Fruit fly (Drosophila melanogaster) whole organism, wandering third instar larva: ENCODE data around the gene CG2926.

Experiments used
- CG32264 ChIP-seq: fragments of 200-800 bp; sonication (Bioruptor generic); optimal IDR thresholded peaks from 2 replicates; lab custom pipeline; 2016; ENCODE audit warnings: missing biosample characterization, missing genetic modification characterization
- CG9705 ChIP-seq: fragments of 200-800 bp; sonication (Bioruptor generic); optimal IDR thresholded peaks from 2 replicates; lab custom pipeline; 2018; ENCODE audit warnings: missing biosample characterization, mild to moderate bottlenecking, missing genetic modification characterization
- CrebA ChIP-seq: fragments of 200-800 bp; sonication (Bioruptor generic); optimal IDR thresholded peaks from 2 replicates; lab custom pipeline; 2016; ENCODE audit warnings: missing biosample characterization, mild to moderate bottlenecking, missing genetic modification characterization, borderline replicate concordance
- Dfd ChIP-seq: fragments of >200 bp; optimal IDR thresholded peaks from 2 replicates; lab custom pipeline; 2017; ENCODE audit warnings: missing biosample characterization, missing genetic modification characterization
- Dif ChIP-seq: fragments of 200-275, 200-300 bp; sonication (Bioruptor generic); optimal IDR thresholded peaks from 2 replicates; lab custom pipeline; 2018; ENCODE audit warnings: missing biosample characterization, missing genetic modification characterization; ENCODE audit not compliant: partially characterized antibody
- GATAd ChIP-seq: sonication (Bioruptor generic); optimal IDR thresholded peaks from 2 replicates; lab custom pipeline; 2016; ENCODE audit warnings: missing biosample characterization, missing genetic modification characterization
- HLH106 ChIP-seq: fragments of 200-800 bp; optimal IDR thresholded peaks from 3 replicates; lab custom pipeline; 2019; ENCODE audit warnings: missing biosample characterization, mild to moderate bottlenecking, missing genetic modification characterization, moderate library complexity
- Hnf4 ChIP-seq: fragments of 200-800 bp; sonication (Bioruptor generic); optimal IDR thresholded peaks from 2 replicates; lab custom pipeline; 2016; ENCODE audit warnings: missing biosample characterization, mild to moderate bottlenecking, missing genetic modification characterization
- Hr83 ChIP-seq: fragments of 200-300 bp; sonication (Bioruptor generic); optimal IDR thresholded peaks from 2 replicates; lab custom pipeline; 2016; ENCODE audit warnings: missing biosample characterization, mild to moderate bottlenecking, missing genetic modification characterization, moderate library complexity; ENCODE audit not compliant: poor library complexity, severe bottlenecking
- Jra ChIP-seq: sonication (Bioruptor generic); optimal IDR thresholded peaks from 2 replicates; lab custom pipeline; 2016; ENCODE audit warnings: missing biosample characterization, missing genetic modification characterization
- Mio ChIP-seq: sonication (Bioruptor generic); optimal IDR thresholded peaks from 2 replicates; lab custom pipeline; 2016; ENCODE audit warnings: missing biosample characterization, missing genetic modification characterization
- Myc ChIP-seq: fragments of >200 bp; optimal IDR thresholded peaks from 2 replicates; lab custom pipeline; 2017
- N ChIP-seq: fragments of >200 bp; optimal IDR thresholded peaks from 2 replicates; lab custom pipeline; 2018; ENCODE audit warnings: missing biosample characterization, missing external identifiers, missing genetic modification characterization
- OdsH ChIP-seq: fragments of 200-800 bp; sonication (Bioruptor generic); optimal IDR thresholded peaks from 2 replicates; lab custom pipeline; 2016; ENCODE audit warnings: missing biosample characterization, mild to moderate bottlenecking, missing genetic modification characterization
- Rel ChIP-seq, 2 experiments: fragments of 200-800 bp; sonication (Bioruptor generic) in 1 of 2; optimal IDR thresholded peaks; 2 replicates in 1 of 2; 3 replicates in 1 of 2; lab custom pipeline; 2016 to 2019; ENCODE audit warnings: mild to moderate bottlenecking in 2 of 2, missing biosample characterization in 2 of 2, missing genetic modification characterization in 2 of 2, moderate library complexity in 1 of 2
- Sp1 ChIP-seq: fragments of 200-800 bp; sonication (Bioruptor generic); optimal IDR thresholded peaks from 3 replicates; lab custom pipeline; 2019; ENCODE audit warnings: missing biosample characterization, mild to moderate bottlenecking, missing genetic modification characterization, moderate library complexity
- Vsx2 ChIP-seq: fragments of 200-300, 225-300 bp; sonication (Bioruptor generic); optimal IDR thresholded peaks from 2 replicates; lab custom pipeline; 2018; ENCODE audit warnings: missing biosample characterization, missing genetic modification characterization; ENCODE audit not compliant: partially characterized antibody
- br ChIP-seq: fragments of 200-800 bp; sonication (Bioruptor generic); optimal IDR thresholded peaks from 2 replicates; lab custom pipeline; 2016; ENCODE audit warnings: missing biosample characterization, missing genetic modification characterization
- brk ChIP-seq: fragments of 200-800 bp; sonication (Bioruptor generic); optimal IDR thresholded peaks from 2 replicates; lab custom pipeline; 2016; ENCODE audit warnings: missing biosample characterization, mild to moderate bottlenecking, missing genetic modification characterization
- dl ChIP-seq, 2 experiments: fragments of 175-275, 200-275 bp in 1 of 2; fragments of 200-275 bp in 1 of 2; sonication (Bioruptor generic); optimal IDR thresholded peaks; lab custom pipeline; 2018; ENCODE audit warnings: mild to moderate bottlenecking in 2 of 2, missing biosample characterization in 2 of 2, missing genetic modification characterization in 2 of 2, moderate library complexity in 2 of 2; ENCODE audit not compliant: partially characterized antibody in 2 of 2, insufficient read depth in 1 of 2
- dmrt93B ChIP-seq: fragments of 200-800 bp; sonication (Bioruptor generic); optimal IDR thresholded peaks from 2 replicates; lab custom pipeline; 2018; ENCODE audit warnings: missing biosample characterization, mild to moderate bottlenecking, missing genetic modification characterization
- dsf ChIP-seq: sonication (Bioruptor generic); optimal IDR thresholded peaks from 2 replicates; lab custom pipeline; 2016; ENCODE audit warnings: missing biosample characterization, missing genetic modification characterization, borderline replicate concordance
- ey ChIP-seq: fragments of 200-800 bp; sonication (Bioruptor generic); optimal IDR thresholded peaks from 2 replicates; lab custom pipeline; 2016; ENCODE audit warnings: missing biosample characterization, missing genetic modification characterization
- foxo ChIP-seq, 2 experiments: fragments of 200-800 bp; sonication (Bioruptor generic); optimal IDR thresholded peaks; 2 replicates in 1 of 2; 3 replicates in 1 of 2; lab custom pipeline; 2016 to 2017; ENCODE audit warnings: missing biosample characterization in 2 of 2, missing genetic modification characterization in 2 of 2
- fru ChIP-seq: fragments of 200-800 bp; sonication (Bioruptor generic); optimal IDR thresholded peaks from 3 replicates; lab custom pipeline; 2016; ENCODE audit warnings: missing biosample characterization, mild to moderate bottlenecking, missing genetic modification characterization
- h ChIP-seq: fragments of 200-800 bp; sonication (Bioruptor generic); optimal IDR thresholded peaks from 3 replicates; lab custom pipeline; 2016; ENCODE audit warnings: missing biosample characterization, mild to moderate bottlenecking, missing genetic modification characterization
- pan ChIP-seq: fragments of >200 bp; optimal IDR thresholded peaks from 2 replicates; lab custom pipeline; 2017
- psq ChIP-seq: fragments of 200-800 bp; sonication (Bioruptor generic); optimal IDR thresholded peaks from 3 replicates; lab custom pipeline; 2017; ENCODE audit warnings: missing biosample characterization, mild to moderate bottlenecking, missing genetic modification characterization, moderate library complexity
- rgr ChIP-seq: fragments of 200-800 bp; sonication (Bioruptor generic); optimal IDR thresholded peaks from 3 replicates; lab custom pipeline; 2016; ENCODE audit warnings: missing biosample characterization, mild to moderate bottlenecking, missing genetic modification characterization
- sage ChIP-seq: fragments of 200-800 bp; sonication (Bioruptor generic); optimal IDR thresholded peaks from 2 replicates; lab custom pipeline; 2016; ENCODE audit warnings: missing biosample characterization, mild to moderate bottlenecking, missing genetic modification characterization
- sv ChIP-seq: fragments of 200-800 bp; sonication (Bioruptor generic); optimal IDR thresholded peaks from 3 replicates; lab custom pipeline; 2016; ENCODE audit warnings: missing biosample characterization, missing genetic modification characterization
- tai ChIP-seq: sonication (Bioruptor generic); optimal IDR thresholded peaks from 2 replicates; lab custom pipeline; 2016; ENCODE audit warnings: missing biosample characterization, missing genetic modification characterization
- usp ChIP-seq: fragments of >200 bp; optimal IDR thresholded peaks from 2 replicates; lab custom pipeline; 2017; ENCODE audit warnings: missing biosample characterization, missing genetic modification characterization
- woc ChIP-seq: sonication (Bioruptor generic); optimal IDR thresholded peaks from 2 replicates; lab custom pipeline; 2016; ENCODE audit warnings: missing biosample characterization, mild to moderate bottlenecking, missing genetic modification characterization

Gene CG2926

dm6 chr3R:5635524-5635923 is 47.3 kb upstream of the CG2926 start, which contains the start of gene CG31546:
Gene CG31546 (minus strand): TSS chr3R:5635624.
- TF ChIP-seq CG32264 (no peak), GATAd (GFP tag; lab: Kevin White, UChicago) (no peak), usp (GFP tag; lab: Kevin White, UChicago) (no peak), CrebA (GFP tag; lab: Kevin White, UChicago) (no peak), dl (GFP tag; optimal IDR thresholded peaks at IDR 0.05; lab: Kevin White, UChicago; ENCODE audit: insufficient read depth in 1 of 2, partially characterized antibody in 2 of 2) (no peak)

dm6 chr3R:5633437-5633836 is 45.3 kb upstream of the CG2926 start, which contains the start of gene CG12171:
Gene CG12171 (plus strand): TSS chr3R:5633627.
- peak; percentile 46 for TF ChIP-seq Hr83 (GFP tag; lab: Kevin White, UChicago)
- TF ChIP-seq Vsx2 (GFP tag; lab: Kevin White, UChicago), result no peak
- no peak for TF ChIP-seq rgr (GFP tag; lab: Kevin White, UChicago)
- no peak for TF ChIP-seq HLH106 (tag; lab: Kevin White, UChicago)
- no peak for TF ChIP-seq Dif
- no peak for TF ChIP-seq Myc (lab: Kevin White, UChicago)
- TF ChIP-seq foxo (GFP tag; optimal IDR thresholded peaks at IDR 0.05; lab: Kevin White, UChicago), result no peak

- TF ChIP-seq brk (GFP tag; lab: Kevin White, UChicago) (no peak), sv (no peak), Rel (GFP tag; optimal IDR thresholded peaks at IDR 0.05; lab: Kevin White, UChicago) (no peak), Rel (tag; optimal IDR thresholded peaks at IDR 0.05; lab: Kevin White, UChicago) (no peak), h (no peak), Jra (GFP tag; lab: Kevin White, UChicago) (no peak), HLH106 (tag; lab: Kevin White, UChicago) (no peak), Mio (GFP tag; lab: Kevin White, UChicago) (no peak), Vsx2 (GFP tag; lab: Kevin White, UChicago) (no peak), CG9705 (GFP tag; lab: Kevin White, UChicago) (no peak), sage (GFP tag; lab: Kevin White, UChicago) (no peak), tai (GFP tag; lab: Kevin White, UChicago) (no peak), woc (GFP tag; lab: Kevin White, UChicago) (no peak), GATAd (GFP tag; lab: Kevin White, UChicago) (no peak), N (no peak), pan (lab: Kevin White, UChicago) (no peak), Myc (lab: Kevin White, UChicago) (no peak)
Measured at dm6 chr3R:5632182-5632581, 44.0 kb upstream of the CG2926 start, which contains the start of gene CG31549. Gene CG31549 (plus strand): TSS chr3R:5632192.

dm6 chr3R:5627552-5627951 is 39.4 kb upstream of the CG2926 start, which contains the start of gene CG31551:
Gene CG31551 (plus strand): TSS chr3R:5627852.
- no peak for TF ChIP-seq CG32264
- no peak for TF ChIP-seq sv
- TF ChIP-seq Hnf4 (GFP tag; lab: Kevin White, UChicago), result no peak

dm6 chr3R:5624115-5624878 is 36.1 kb upstream of the CG2926 start, which contains the start of the genes Dph4, Spec2 and RpL13A:
Gene Dph4 (minus strand): TSS chr3R:5624125.
Gene Spec2 (minus strand): TSS chr3R:5624125.
Gene RpL13A (plus strand): TSS chr3R:5624474.
- TF ChIP-seq br (GFP tag; lab: Kevin White, UChicago) (peak; percentile 88), sv (peak; percentile 84), OdsH (GFP tag; lab: Kevin White, UChicago) (peak; percentile 84), Mio (GFP tag; lab: Kevin White, UChicago) (peak; percentile 69), fru (GFP tag; lab: Kevin White, UChicago) (peak; percentile 87), dmrt93B (GFP tag; lab: Kevin White, UChicago) (peak; percentile 94), Vsx2 (GFP tag; lab: Kevin White, UChicago) (no peak), CG9705 (GFP tag; lab: Kevin White, UChicago) (peak; percentile 96), woc (GFP tag; lab: Kevin White, UChicago) (no peak), psq (GFP tag; lab: Kevin White, UChicago) (peak; percentile 69), usp (GFP tag; lab: Kevin White, UChicago) (no peak), Rel (GFP tag; optimal IDR thresholded peaks at IDR 0.05; lab: Kevin White, UChicago) (no peak), Rel (tag; optimal IDR thresholded peaks at IDR 0.05; lab: Kevin White, UChicago) (peak; percentile 53), Jra (GFP tag; lab: Kevin White, UChicago) (peak; percentile 69), HLH106 (tag; lab: Kevin White, UChicago) (peak; percentile 84), h (peak; percentile 90), tai (GFP tag; lab: Kevin White, UChicago) (no peak), rgr (GFP tag; lab: Kevin White, UChicago) (peak; percentile 96), Hnf4 (GFP tag; lab: Kevin White, UChicago) (no peak), dsf (GFP tag; lab: Kevin White, UChicago) (peak; percentile 76), ey (peak; percentile 61), foxo (GFP tag; optimal IDR thresholded peaks at IDR 0.05; lab: Kevin White, UChicago) (peak; percentile 42 to 80), Myc (lab: Kevin White, UChicago) (peak; percentile 16), Dfd (GFP tag; lab: Kevin White, UChicago) (no peak), pan (lab: Kevin White, UChicago) (no peak), dl (GFP tag; optimal IDR thresholded peaks at IDR 0.05; lab: Kevin White, UChicago; ENCODE audit: insufficient read depth in 1 of 2, partially characterized antibody in 2 of 2) (no peak), CG32264 (peak; percentile 69), sage (GFP tag; lab: Kevin White, UChicago) (no peak), Hr83 (GFP tag; lab: Kevin White, UChicago) (peak; percentile 96), Sp1 (GFP tag; lab: Kevin White, UChicago) (peak; percentile 93)
